Fruit fly (Drosophila melanogaster) whole organism, adult: ENCODE data around the gene Mst36Fa.

ENCODE experiments used
- CG11617 ChIP-seq: fragments of 200-800 bp; sonication (Bioruptor generic); optimal IDR thresholded peaks from 2 replicates; lab custom pipeline; 2017; ENCODE audit warnings: mild to moderate bottlenecking, missing biosample characterization, missing genetic modification reagents, missing genetic modification characterization
- CG12768 ChIP-seq: fragments of 200-800 bp; sonication (Bioruptor generic); optimal IDR thresholded peaks from 2 replicates; lab custom pipeline; 2017; ENCODE audit warnings: missing biosample characterization, missing genetic modification characterization, mild to moderate bottlenecking, moderate library complexity, missing genetic modification reagents
- CG14711 ChIP-seq: fragments of 200-800 bp; sonication (Bioruptor generic); optimal IDR thresholded peaks from 2 replicates; lab custom pipeline; 2018; ENCODE audit warnings: missing biosample characterization, mild to moderate bottlenecking, missing genetic modification characterization, moderate library complexity
- CG1620 ChIP-seq: fragments of 200-800 bp; sonication (Bioruptor generic); optimal IDR thresholded peaks from 2 replicates; lab custom pipeline; 2016; ENCODE audit warnings: missing biosample characterization, missing genetic modification characterization
- CG33017 ChIP-seq: fragments of 200-800 bp; sonication (Bioruptor generic); optimal IDR thresholded peaks from 2 replicates; lab custom pipeline; 2018; ENCODE audit warnings: missing biosample characterization, mild to moderate bottlenecking, missing genetic modification characterization, moderate library complexity
- CG5204 ChIP-seq: fragments of 200-800 bp; sonication (Bioruptor generic); optimal IDR thresholded peaks from 2 replicates; lab custom pipeline; 2016; ENCODE audit warnings: missing biosample characterization, missing genetic modification characterization
- CG7045 ChIP-seq: fragments of 200-800 bp; sonication (Bioruptor generic); optimal IDR thresholded peaks from 2 replicates; lab custom pipeline; 2017; ENCODE audit warnings: missing biosample characterization, mild to moderate bottlenecking, missing genetic modification characterization
- CG7101 ChIP-seq: fragments of 200-800 bp; sonication (Bioruptor generic); optimal IDR thresholded peaks from 2 replicates; lab custom pipeline; 2018; ENCODE audit warnings: missing biosample characterization, mild to moderate bottlenecking, missing genetic modification characterization, moderate library complexity
- Clk ChIP-seq: fragments of 200-800 bp; sonication (Bioruptor generic); optimal IDR thresholded peaks from 2 replicates; lab custom pipeline; 2017; ENCODE audit warnings: missing biosample characterization, missing genetic modification characterization
- Crg-1 ChIP-seq: fragments of 200-800 bp; sonication (Bioruptor generic); optimal IDR thresholded peaks from 2 replicates; lab custom pipeline; 2016; ENCODE audit warnings: missing biosample characterization, missing genetic modification characterization
- Hr96 ChIP-seq: fragments of 200-800 bp; sonication (Bioruptor generic); optimal IDR thresholded peaks from 2 replicates; lab custom pipeline; 2016; ENCODE audit warnings: missing biosample characterization, missing genetic modification characterization
- Mnt ChIP-seq: fragments of 200-800 bp; sonication (Bioruptor generic); optimal IDR thresholded peaks from 2 replicates; lab custom pipeline; 2016; ENCODE audit warnings: missing biosample characterization, mild to moderate bottlenecking, missing genetic modification characterization
- bab1 ChIP-seq: fragments of 200-800 bp; sonication (Bioruptor generic); optimal IDR thresholded peaks from 3 replicates; lab custom pipeline; 2019; ENCODE audit warnings: missing biosample characterization, mild to moderate bottlenecking, missing genetic modification characterization, moderate library complexity
- cic ChIP-seq: fragments of 200-800 bp; sonication (Bioruptor generic); optimal IDR thresholded peaks from 2 replicates; lab custom pipeline; 2017; ENCODE audit warnings: missing biosample characterization, mild to moderate bottlenecking, missing genetic modification characterization, moderate library complexity
- cnc ChIP-seq, 2 experiments: fragments of >200 bp; optimal IDR thresholded peaks; 2 replicates each; lab custom pipeline; 2017
- kay ChIP-seq: fragments of 200-800 bp; sonication (Bioruptor generic); peaks from one replicate; lab custom pipeline; 2016; ENCODE audit warnings: missing biosample characterization, missing genetic modification characterization, borderline replicate concordance
- ovo ChIP-seq: fragments of 200-800 bp; sonication (Bioruptor generic); optimal IDR thresholded peaks from 2 replicates; lab custom pipeline; 2016; ENCODE audit warnings: missing biosample characterization, missing genetic modification characterization
- pad ChIP-seq: fragments of 200-800 bp; sonication (Bioruptor generic); optimal IDR thresholded peaks from 3 replicates; lab custom pipeline; 2017; ENCODE audit warnings: missing biosample characterization, missing genetic modification characterization, mild to moderate bottlenecking, moderate library complexity, missing genetic modification reagents
- tj ChIP-seq: fragments of 200-800 bp; sonication (Bioruptor generic); optimal IDR thresholded peaks from 3 replicates; lab custom pipeline; 2017; ENCODE audit warnings: missing biosample characterization, mild to moderate bottlenecking, missing genetic modification characterization, moderate library complexity
- toe ChIP-seq: fragments of 200-800 bp; sonication (Bioruptor generic); optimal IDR thresholded peaks from 2 replicates; lab custom pipeline; 2016; ENCODE audit warnings: missing biosample characterization, missing genetic modification characterization

Mst36Fa gene

dm6 chr2L:18698559-18699130 is 21.8 kb upstream of the Mst36Fa start, which contains the start of gene CG10341:
Gene CG10341, plus strand, starts transcription at chr2L:18698714.
- TF ChIP-seq Mnt (GFP tag; lab: Kevin White, UChicago): peak; percentile 99
- no peak for TF ChIP-seq CG12768 (GFP tag; lab: Kevin White, UChicago)
- peak; percentile 39 for TF ChIP-seq CG11617 (GFP tag; lab: Kevin White, UChicago)
- no peak for TF ChIP-seq Clk (GFP tag; lab: Kevin White, UChicago)
- TF ChIP-seq CG1620 (GFP tag; lab: Kevin White, UChicago): no peak
- TF ChIP-seq ovo (GFP tag; lab: Kevin White, UChicago): no peak
- TF ChIP-seq kay (GFP tag; lab: Kevin White, UChicago): no peak
- TF ChIP-seq tj (GFP tag; lab: Kevin White, UChicago): no peak
- TF ChIP-seq cnc (optimal IDR thresholded peaks at IDR 0.05; lab: Kevin White, UChicago): no peak
- TF ChIP-seq CG7045: no peak
- no peak for TF ChIP-seq CG7101
- peak; percentile 38 for TF ChIP-seq bab1 (GFP tag; lab: Kevin White, UChicago)
- no peak for TF ChIP-seq toe (GFP tag; lab: Kevin White, UChicago)
- no peak for TF ChIP-seq CG5204 (GFP tag; lab: Kevin White, UChicago)
- TF ChIP-seq Crg-1: no peak
- no peak for TF ChIP-seq Hr96 (GFP tag; lab: Kevin White, UChicago)
- no peak for TF ChIP-seq CG14711 (tag; lab: Kevin White, UChicago)
- TF ChIP-seq cic (GFP tag; lab: Kevin White, UChicago): no peak
- no peak for TF ChIP-seq CG33017 (tag; lab: Kevin White, UChicago)
- TF ChIP-seq pad: no peak

- TF ChIP-seq toe (GFP tag; lab: Kevin White, UChicago) (no peak), Hr96 (GFP tag; lab: Kevin White, UChicago) (peak; percentile 84), CG33017 (tag; lab: Kevin White, UChicago) (peak; percentile 79), CG7101 (peak; percentile 89), pad (peak; percentile 69), CG12768 (GFP tag; lab: Kevin White, UChicago) (peak; percentile 87), CG11617 (GFP tag; lab: Kevin White, UChicago) (peak; percentile 87), tj (GFP tag; lab: Kevin White, UChicago) (peak; percentile 55), CG5204 (GFP tag; lab: Kevin White, UChicago) (no peak), CG7045 (peak; percentile 69), kay (GFP tag; lab: Kevin White, UChicago) (no peak), CG1620 (GFP tag; lab: Kevin White, UChicago) (peak; percentile 87), Clk (GFP tag; lab: Kevin White, UChicago) (peak; percentile 65), CG14711 (tag; lab: Kevin White, UChicago) (peak; percentile 83), ovo (GFP tag; lab: Kevin White, UChicago) (peak; percentile 54), Crg-1 (peak; percentile 88), cic (GFP tag; lab: Kevin White, UChicago) (peak; percentile 64), Mnt (GFP tag; lab: Kevin White, UChicago) (peak; percentile 85), cnc (optimal IDR thresholded peaks at IDR 0.05; lab: Kevin White, UChicago) (no peak), bab1 (GFP tag; lab: Kevin White, UChicago) (peak; percentile 87)
Measured at dm6 chr2L:18695404-18695804, 18.6 kb upstream of the Mst36Fa start, which contains the start of the genes CG10383 and CG10338. Gene CG10383, minus strand, starts transcription at chr2L:18695602. Gene CG10338, plus strand, starts transcription at chr2L:18695664.

- TF ChIP-seq CG14711 (tag; lab: Kevin White, UChicago) (peak; percentile 30), Crg-1 (no peak), CG33017 (tag; lab: Kevin White, UChicago) (no peak), pad (no peak), tj (GFP tag; lab: Kevin White, UChicago) (peak; percentile 11), toe (GFP tag; lab: Kevin White, UChicago) (no peak), kay (GFP tag; lab: Kevin White, UChicago) (peak; percentile 83)
Measured at dm6 chr2L:18694724-18695105, 17.9 kb upstream of the Mst36Fa start.

DNA sequence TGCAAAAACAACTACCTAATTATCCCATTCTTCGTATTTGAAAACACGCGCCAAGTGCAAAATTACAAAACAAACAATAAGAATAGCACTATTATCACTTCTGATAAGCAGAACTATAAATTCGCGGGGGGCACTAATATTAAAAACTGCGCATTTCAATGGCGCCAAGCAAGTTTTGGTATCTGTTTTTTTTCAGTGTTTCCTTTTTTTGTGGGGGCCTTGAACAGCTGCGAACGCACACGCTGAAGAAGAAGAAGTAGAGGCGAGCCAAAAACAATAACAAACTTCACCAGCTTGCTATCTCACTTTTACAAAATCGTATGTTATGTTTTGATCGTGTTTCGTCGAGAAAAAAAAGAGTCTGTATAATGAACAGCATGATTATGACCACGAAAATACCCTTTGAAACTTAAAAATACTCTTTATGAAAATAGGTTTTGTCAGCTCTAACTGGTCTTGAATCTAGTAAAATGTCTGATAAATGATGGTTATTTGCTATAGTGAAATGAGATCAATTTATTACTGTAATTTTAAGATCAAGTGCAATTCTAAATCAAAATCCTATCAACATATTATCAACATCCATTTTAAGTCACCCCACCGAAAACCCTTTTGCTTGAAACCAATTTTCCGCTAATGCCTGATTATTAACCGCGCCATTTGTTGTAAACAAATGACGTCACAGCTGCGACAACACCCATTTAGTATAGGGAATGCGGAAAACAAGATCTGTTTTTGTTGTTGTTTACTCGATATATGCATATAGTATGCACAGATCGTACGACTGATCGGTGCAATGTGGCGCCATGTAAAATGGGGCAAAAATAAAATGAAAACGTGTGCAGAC is 17.3 kb upstream of the Mst36Fa start:
- peak; percentile 28 for TF ChIP-seq cic (GFP tag; lab: Kevin White, UChicago)
- TF ChIP-seq pad: peak; percentile 0
- no peak for TF ChIP-seq ovo (GFP tag; lab: Kevin White, UChicago)
- no peak for TF ChIP-seq toe (GFP tag; lab: Kevin White, UChicago)
- TF ChIP-seq CG11617 (GFP tag; lab: Kevin White, UChicago): peak; percentile 38
- no peak for TF ChIP-seq CG1620 (GFP tag; lab: Kevin White, UChicago)
- TF ChIP-seq kay (GFP tag; lab: Kevin White, UChicago): peak; percentile 98
- TF ChIP-seq tj (GFP tag; lab: Kevin White, UChicago): peak; percentile 10
- peak; percentile 54 for TF ChIP-seq CG12768 (GFP tag; lab: Kevin White, UChicago)
- no peak for TF ChIP-seq CG14711 (tag; lab: Kevin White, UChicago)
- peak; percentile 91 for TF ChIP-seq bab1 (GFP tag; lab: Kevin White, UChicago)
- TF ChIP-seq Crg-1: peak; percentile 22
- peak; percentile 43 for TF ChIP-seq CG7101
- peak; percentile 6 for TF ChIP-seq CG7045
- no peak for TF ChIP-seq cnc (optimal IDR thresholded peaks at IDR 0.05; lab: Kevin White, UChicago)
- peak; percentile 42 for TF ChIP-seq Mnt (GFP tag; lab: Kevin White, UChicago)
- TF ChIP-seq CG5204 (GFP tag; lab: Kevin White, UChicago): no peak
- TF ChIP-seq CG33017 (tag; lab: Kevin White, UChicago): peak; percentile 0
- TF ChIP-seq Clk (GFP tag; lab: Kevin White, UChicago): peak; percentile 6
- peak; percentile 7 for TF ChIP-seq Hr96 (GFP tag; lab: Kevin White, UChicago)
